Fruit fly (Drosophila melanogaster) ovary, adult (tissue): ENCODE results near the gene CG11893.

Experiments
- CG17801 ChIP-seq: fragments of 200-800 bp; optimal IDR thresholded peaks from 2 replicates; lab custom pipeline; 2019; ENCODE audit warnings: missing biosample characterization, mild to moderate bottlenecking, missing genetic modification characterization, moderate library complexity; ENCODE audit not compliant: partially characterized antibody

The CG11893 gene

dm6 chr3R:25277112-25277511 is 12.6 kb upstream of the CG11893 start, which contains the start of gene CG10513:
Gene CG10513, minus strand, starts transcription at chr3R:25277212.
- TF ChIP-seq CG17801 (GFP tag; lab: Kevin White, UChicago), result no peak

- TF ChIP-seq CG17801 (GFP tag; lab: Kevin White, UChicago), result no peak
Measured at dm6 chr3R:25279796-25280350, 9.8 kb upstream of the CG11893 start, which contains the start of gene CG10514. Gene CG10514, minus strand, starts transcription at chr3R:25279846.

dm6 chr3R:25281165-25281564 is 8.5 kb upstream of the CG11893 start, which contains the start of gene CG11892:
Gene CG11892, plus strand, starts transcription at chr3R:25281548.
- TF ChIP-seq CG17801 (GFP tag; lab: Kevin White, UChicago), result peak; percentile 29

DNA sequence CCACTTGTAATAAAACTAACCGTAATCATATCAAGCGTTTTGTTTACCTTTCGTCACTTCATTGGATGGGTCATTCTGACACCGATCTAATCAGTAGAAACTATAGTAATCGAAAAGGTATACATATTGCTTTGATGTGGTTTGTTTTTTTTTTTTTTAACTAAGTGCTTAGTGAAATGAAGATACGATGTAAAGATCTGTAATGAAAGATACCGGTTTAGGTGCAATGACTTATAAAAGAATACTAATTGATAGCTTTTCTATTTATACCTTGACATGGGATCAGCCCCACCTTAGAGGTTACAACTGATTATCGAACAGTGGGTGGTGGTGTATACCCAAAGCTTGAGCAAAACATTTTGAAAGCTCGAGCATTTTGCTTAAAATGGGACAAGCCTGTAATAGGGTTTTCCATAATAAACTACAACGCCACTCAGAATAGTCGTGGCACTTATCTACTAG is 6.4 kb upstream of the CG11893 start, which contains the start of gene CG31300:
TSS of gene CG31300 (plus strand) at position 412 of the 462 bp plus-strand sequence.
- TF ChIP-seq CG17801 (GFP tag; lab: Kevin White, UChicago), result no peak

DNA sequence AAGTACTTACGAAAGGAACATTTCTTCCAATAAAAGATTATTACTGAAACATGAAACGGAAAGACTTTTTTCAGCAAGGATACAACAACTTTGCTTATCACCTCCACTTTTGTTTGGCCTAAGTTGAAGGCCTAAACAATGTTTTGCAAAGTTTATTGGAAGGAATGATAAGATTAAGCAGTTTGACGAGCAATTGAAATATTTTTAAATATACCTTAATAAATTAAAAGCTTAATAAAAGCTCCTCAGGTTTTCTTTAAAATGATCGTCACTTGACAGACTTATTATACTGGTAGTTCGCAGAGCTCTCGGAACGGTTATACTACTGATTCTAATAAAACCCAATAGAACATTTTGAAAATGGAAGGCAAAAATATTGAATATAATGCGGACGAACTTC is 4.5 kb upstream of the CG11893 start, which contains the start of gene CG31104:
TSS of gene CG31104 (plus strand) at position 301 of the 400 bp plus-strand sequence.
- no peak for TF ChIP-seq CG17801 (GFP tag; lab: Kevin White, UChicago)

- TF ChIP-seq CG17801 (GFP tag; lab: Kevin White, UChicago), result peak; percentile 40
Measured at dm6 chr3R:25287128-25287527, 2.6 kb upstream of the CG11893 start, which contains the start of gene CG13658. Gene CG13658, plus strand, starts transcription at chr3R:25287474.

DNA sequence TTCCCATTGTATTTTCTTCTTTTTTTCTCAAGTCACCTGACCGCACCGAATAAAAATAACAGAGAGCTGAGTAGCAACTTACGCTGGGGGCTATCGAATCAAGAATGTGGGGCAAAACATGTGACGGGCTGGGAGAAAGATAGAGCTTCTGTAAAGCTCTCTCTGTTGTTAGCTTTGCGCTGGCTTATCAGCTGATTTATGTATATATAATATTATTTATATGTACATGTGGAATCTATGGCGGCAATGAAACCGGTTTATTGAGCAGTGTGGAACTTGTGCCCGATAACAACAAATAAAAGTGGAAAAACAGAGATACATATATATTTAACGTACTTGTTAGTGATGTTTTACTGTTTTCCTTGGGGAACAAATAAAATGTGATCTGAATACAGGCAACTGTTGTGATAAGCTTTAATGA is 3.2 kb downstream of the CG11893 start, which contains the start of gene CG31098:
TSS of gene CG31098 (minus strand) at position 114 of the 421 bp plus-strand sequence.
- TF ChIP-seq CG17801 (GFP tag; lab: Kevin White, UChicago), result peak; percentile 90

- TF ChIP-seq CG17801 (GFP tag; lab: Kevin White, UChicago), result no peak
Measured at dm6 chr3R:25295320-25296020, 5.8 kb downstream of the CG11893 start, which contains the start of gene CG31102. Gene CG31102, minus strand, starts transcription at chr3R:25295594.

DNA sequence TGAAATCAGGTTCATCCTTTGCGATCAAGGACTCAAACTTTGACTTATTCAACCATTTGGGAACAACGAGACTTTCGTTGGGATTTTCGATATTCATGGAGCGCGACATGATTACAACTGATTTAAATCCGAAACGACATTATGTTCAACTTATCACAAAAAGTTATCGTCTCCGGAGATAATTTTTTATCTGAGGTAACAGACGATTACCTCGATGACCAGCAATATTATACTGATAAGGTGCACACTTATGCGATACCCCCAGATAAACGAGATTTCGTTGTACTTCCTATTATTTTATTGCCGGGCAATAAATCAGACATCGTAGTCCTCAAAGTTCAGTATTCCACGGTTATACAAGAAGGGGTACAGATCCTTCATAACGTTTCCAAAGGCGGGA is 8.0 kb downstream of the CG11893 start, which contains the start of gene CG31097:
TSS of gene CG31097 (minus strand) at position 101 of the 400 bp plus-strand sequence.
- no peak for TF ChIP-seq CG17801 (GFP tag; lab: Kevin White, UChicago)

- no peak for TF ChIP-seq CG17801 (GFP tag; lab: Kevin White, UChicago)
Measured at dm6 chr3R:25299507-25299964, 9.8 kb downstream of the CG11893 start, which contains the start of gene CG31288. Gene CG31288, minus strand, starts transcription at chr3R:25299557.

DNA sequence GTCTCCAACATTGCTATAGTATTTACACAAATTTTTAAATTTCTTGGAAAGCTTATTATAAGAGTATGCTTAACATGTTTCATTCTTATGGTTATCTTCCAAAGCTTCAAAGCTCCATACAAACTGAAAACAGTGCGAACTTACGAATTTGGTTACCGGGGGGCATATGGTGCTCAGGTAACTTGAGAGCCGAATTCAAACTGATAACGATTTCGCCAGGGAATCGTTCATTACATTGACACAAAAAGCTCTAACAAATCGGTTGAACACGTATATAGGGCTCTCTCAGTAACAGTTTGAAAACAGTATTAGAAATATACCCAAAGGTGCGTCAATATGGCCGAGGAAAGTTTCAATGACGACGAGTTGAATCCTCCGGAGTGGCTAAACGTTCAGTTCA is 10.9 kb downstream of the CG11893 start, which contains the start of gene CG13659:
TSS of gene CG13659 (plus strand) at position 317 of the 400 bp plus-strand sequence.
- TF ChIP-seq CG17801 (GFP tag; lab: Kevin White, UChicago), result no peak

dm6 chr3R:25302239-25302638 is 12.6 kb downstream of the CG11893 start, which contains the start of gene CG31370:
Gene CG31370, plus strand, starts transcription at chr3R:25302464.
- TF ChIP-seq CG17801 (GFP tag; lab: Kevin White, UChicago), result no peak

dm6 chr3R:25303857-25304440 is 14.3 kb downstream of the CG11893 start, which contains the start of gene CG31436:
Gene CG31436, plus strand, starts transcription at chr3R:25304137.
- peak; percentile 3 for TF ChIP-seq CG17801 (GFP tag; lab: Kevin White, UChicago)

DNA sequence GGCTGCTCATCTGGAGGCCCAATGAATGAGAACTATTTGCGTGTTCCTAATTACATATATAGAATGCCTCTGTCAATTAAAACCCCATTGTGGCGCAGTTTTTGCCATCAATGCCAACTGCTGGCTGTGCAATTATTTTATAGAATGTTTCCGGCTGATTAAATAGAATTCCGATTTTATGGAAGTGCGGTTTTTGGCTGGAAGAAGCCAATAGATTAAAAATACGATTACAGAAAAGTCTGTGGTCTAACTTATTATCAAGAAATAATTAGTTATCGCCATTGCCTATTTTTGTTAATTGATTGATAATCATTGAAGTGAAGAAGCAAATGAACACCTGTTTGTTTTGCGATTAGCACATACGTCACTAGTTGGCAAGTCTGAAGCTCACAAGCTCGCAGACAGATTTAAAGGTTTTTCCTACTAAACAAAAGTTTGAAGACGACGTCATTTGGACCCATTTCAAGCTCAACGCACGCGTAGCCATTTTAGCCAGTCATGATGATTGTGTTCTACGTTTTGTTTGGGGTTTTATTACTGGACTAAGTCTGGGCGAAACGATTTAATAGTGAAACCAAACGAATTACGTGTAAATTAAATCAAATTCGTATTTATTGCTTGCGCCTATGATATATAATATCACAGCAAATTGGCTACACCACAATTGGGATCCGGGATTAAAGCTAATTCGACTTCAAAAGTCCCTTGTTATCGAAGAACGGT is 16.3 kb downstream of the CG11893 start:
- no peak for TF ChIP-seq CG17801 (GFP tag; lab: Kevin White, UChicago)
